Worm (Caenorhabditis elegans) whole organism, mixed stage, embryonic: ENCODE measurements around the gene mig-38.

ENCODE experiments used
- lin-13 ChIP-seq: fragments of 150-350 bp; optimal IDR thresholded peaks from 2 replicates; lab custom pipeline; 2014; ENCODE audit warnings: missing biosample characterization, missing genetic modification characterization
- mep-1 ChIP-seq: fragments of 150-350 bp; optimal IDR thresholded peaks from 2 replicates; lab custom pipeline; 2017; ENCODE audit warnings: missing biosample characterization, missing genetic modification reagents, missing genetic modification characterization, inconsistent platforms
- mls-2 ChIP-seq: sonication (generic microtip); optimal IDR thresholded peaks from 2 replicates; lab custom pipeline; 2016; ENCODE audit warnings: mild to moderate bottlenecking, missing genetic modification characterization, moderate library complexity, missing compliant biosample characterization
- nhr-237 ChIP-seq: fragments of 150-350 bp; optimal IDR thresholded peaks from 2 replicates; lab custom pipeline; 2014; ENCODE audit warnings: missing biosample characterization, missing genetic modification characterization
- nhr-28 ChIP-seq: fragments of 150-350 bp; optimal IDR thresholded peaks from 2 replicates; lab custom pipeline; 2014; ENCODE audit warnings: missing biosample characterization, missing genetic modification characterization
- snpc-4 ChIP-seq: fragments of 150-350 bp; optimal IDR thresholded peaks from 2 replicates; lab custom pipeline; 2014; ENCODE audit warnings: missing biosample characterization, missing genetic modification characterization
- unc-62 ChIP-seq: fragments of 150-350 bp; optimal IDR thresholded peaks from 2 replicates; lab custom pipeline; 2014; ENCODE audit warnings: missing biosample characterization, missing genetic modification reagents, missing genetic modification characterization

- TF ChIP-seq mep-1, result no peak
- no peak for TF ChIP-seq snpc-4 (tag; lab: Kevin White, UChicago)
- no peak for TF ChIP-seq nhr-237 (tag; lab: Kevin White, UChicago)
- TF ChIP-seq nhr-28 (tag; lab: Kevin White, UChicago), result no peak
- TF ChIP-seq lin-13, result no peak
- TF ChIP-seq unc-62 (GFP tag; lab: Kevin White, UChicago), result no peak
- no peak for TF ChIP-seq mls-2 (tag; lab: Kevin White, UChicago)
These were observed 29.0 kb downstream of the mig-38 start, which contains the start of gene lys-4 for ce11 chrIV:11623060-11623459.
